Fruit fly (Drosophila melanogaster): ENCODE results near the gene Nrx-1.

DNA sequence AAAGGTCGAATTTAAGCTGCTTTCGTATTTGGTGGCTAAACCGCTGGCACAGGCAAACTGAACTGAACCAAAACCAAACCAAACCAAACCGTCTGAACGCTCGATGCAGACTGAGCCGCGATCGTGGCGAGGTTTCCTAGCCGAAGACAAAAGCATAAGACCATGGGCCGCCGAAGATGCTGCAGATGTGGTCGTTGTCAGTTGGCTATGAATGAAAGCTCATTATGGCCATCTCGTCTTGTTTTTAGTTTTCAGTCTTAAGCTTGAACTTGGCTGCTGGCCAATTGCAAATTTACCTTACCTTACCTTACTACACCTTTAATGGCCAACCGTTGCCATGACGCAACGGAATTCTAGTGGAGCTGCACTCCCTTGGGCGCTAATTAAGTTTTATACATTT is 32.3 kb upstream of the Nrx-1 start, which contains the start of gene CG13847:
- TF ChIP-seq CTCF (optimal IDR thresholded peaks at IDR 0.05) = no peak
- TF ChIP-seq CG8478 (optimal IDR thresholded peaks at IDR 0.05) = no peak
